Worm (Caenorhabditis elegans) whole organism, early embryonic: ENCODE results near the gene srbc-42.

ENCODE experiments used
- B0310.2 ChIP-seq: sonication (generic microtip); optimal IDR thresholded peaks from 2 replicates; lab custom pipeline; 2016; ENCODE audit warnings: mild to moderate bottlenecking, missing genetic modification characterization, missing compliant biosample characterization
- F13C5.2 ChIP-seq: sonication (generic microtip); optimal IDR thresholded peaks from 2 replicates; lab custom pipeline; 2017; ENCODE audit warnings: mild to moderate bottlenecking, missing genetic modification characterization, inconsistent platforms, missing compliant biosample characterization
- aly-1 ChIP-seq: sonication (generic microtip); optimal IDR thresholded peaks from 2 replicates; lab custom pipeline; 2016; ENCODE audit warnings: missing genetic modification characterization, missing compliant biosample characterization
- ama-1 ChIP-seq: fragments of 150-350 bp; optimal IDR thresholded peaks from 2 replicates; lab custom pipeline; 2014
- ceh-13 ChIP-seq: fragments of 200-800 bp; sonication (Bioruptor generic); optimal IDR thresholded peaks from 2 replicates; lab custom pipeline; 2018; ENCODE audit warnings: mild to moderate bottlenecking, missing genetic modification characterization, missing compliant biosample characterization
- ceh-36 ChIP-seq: sonication (generic microtip); optimal IDR thresholded peaks from 2 replicates; lab custom pipeline; 2016; ENCODE audit warnings: missing genetic modification characterization, inconsistent platforms, missing compliant biosample characterization
- ets-7 ChIP-seq: sonication (generic microtip); optimal IDR thresholded peaks from 2 replicates; lab custom pipeline; 2016; ENCODE audit warnings: missing genotype, missing genetic modification characterization, missing compliant biosample characterization
- flt-1 ChIP-seq: fragments of 200-800 bp; sonication (Bioruptor generic); IDR thresholded peaks from 2 replicates; pipeline ENCODE4 v1.3.6; 2022; ENCODE audit warnings: missing genetic modification characterization, missing compliant biosample characterization
- hmbx-1 ChIP-seq: sonication (generic microtip); optimal IDR thresholded peaks from 2 replicates; lab custom pipeline; 2016; ENCODE audit warnings: mild to moderate bottlenecking, missing genetic modification characterization, missing compliant biosample characterization
- hmg-4 ChIP-seq: fragments of 200-800 bp; sonication (Bioruptor generic); optimal IDR thresholded peaks from 2 replicates; lab custom pipeline; 2018; ENCODE audit warnings: mild to moderate bottlenecking, missing genetic modification characterization, missing compliant biosample characterization
- hnd-1 ChIP-seq: sonication (generic microtip); optimal IDR thresholded peaks from 2 replicates; lab custom pipeline; 2016; ENCODE audit warnings: missing genetic modification characterization, missing compliant biosample characterization
- pes-1 ChIP-seq: fragments of 200-800 bp; sonication (Bioruptor generic); IDR thresholded peaks from 2 replicates; pipeline ENCODE4 v1.3.6; 2022; ENCODE audit warnings: missing genetic modification reagents, missing genetic modification characterization, missing compliant biosample characterization
- scrt-1 ChIP-seq: fragments of 200-800 bp; sonication (Bioruptor generic); IDR thresholded peaks from 2 replicates; pipeline ENCODE4 v1.3.6; 2022; ENCODE audit warnings: missing genetic modification characterization, missing compliant biosample characterization
- sea-1 ChIP-seq: fragments of 200-800 bp; sonication (Bioruptor generic); conservative IDR thresholded peaks from 2 replicates; pipeline ENCODE4 v1.3.6; 2022; ENCODE audit warnings: missing genetic modification characterization, missing compliant biosample characterization
- tbx-11 ChIP-seq: fragments of 200-800 bp; sonication (Bioruptor generic); IDR thresholded peaks from 2 replicates; pipeline ENCODE4 v1.3.6; 2022; ENCODE audit warnings: missing genetic modification characterization, missing compliant biosample characterization
- tbx-37 ChIP-seq: fragments of 200-800 bp; sonication (Bioruptor generic); conservative IDR thresholded peaks from 2 replicates; pipeline ENCODE4 v1.3.6; 2022; ENCODE audit warnings: missing genetic modification reagents, missing genetic modification characterization, missing compliant biosample characterization
- tra-4 ChIP-seq: sonication (generic microtip); optimal IDR thresholded peaks from 2 replicates; lab custom pipeline; 2017; ENCODE audit warnings: missing genetic modification characterization, missing compliant biosample characterization

srbc-42 gene

DNA sequence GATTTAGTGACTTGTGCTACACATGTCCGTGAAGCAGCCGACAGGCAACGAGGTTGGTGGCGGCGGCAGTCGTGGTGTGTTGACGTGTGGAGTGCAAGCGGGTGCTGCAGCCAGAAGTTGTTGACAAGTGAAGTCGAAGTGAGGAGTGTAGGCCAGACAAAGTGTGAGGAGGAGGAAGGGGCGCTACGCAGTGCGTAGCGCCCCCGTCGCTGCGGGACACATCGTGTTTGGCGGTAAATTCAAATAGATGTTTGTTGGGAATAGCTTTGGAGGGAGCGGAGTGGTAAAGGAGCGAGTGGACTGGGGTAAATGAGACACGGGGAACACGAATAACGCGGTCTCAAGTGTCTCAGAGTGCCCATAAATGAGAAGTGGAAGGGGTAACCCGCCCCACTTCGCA lies 5.5 kb downstream of the srbc-42 start:
- no peak for TF ChIP-seq ceh-13 (GFP tag; lab: Kevin White, UChicago)
- no peak for TF ChIP-seq scrt-1 (GFP tag; lab: Robert Waterston, UW)
- TF ChIP-seq pes-1 = no peak
- no peak for TF ChIP-seq ets-7 (tag; lab: Kevin White, UChicago)
- TF ChIP-seq hnd-1 = no peak
- TF ChIP-seq tbx-11 (GFP tag; lab: Robert Waterston, UW) = no peak
- no peak for TF ChIP-seq tra-4
- no peak for TF ChIP-seq F13C5.2 (tag; lab: Kevin White, UChicago)
- no peak for TF ChIP-seq sea-1
- TF ChIP-seq B0310.2 = no peak
- no peak for TF ChIP-seq hmbx-1 (tag; lab: Kevin White, UChicago)
- TF ChIP-seq hmg-4 (GFP tag; lab: Kevin White, UChicago) = no peak

DNA sequence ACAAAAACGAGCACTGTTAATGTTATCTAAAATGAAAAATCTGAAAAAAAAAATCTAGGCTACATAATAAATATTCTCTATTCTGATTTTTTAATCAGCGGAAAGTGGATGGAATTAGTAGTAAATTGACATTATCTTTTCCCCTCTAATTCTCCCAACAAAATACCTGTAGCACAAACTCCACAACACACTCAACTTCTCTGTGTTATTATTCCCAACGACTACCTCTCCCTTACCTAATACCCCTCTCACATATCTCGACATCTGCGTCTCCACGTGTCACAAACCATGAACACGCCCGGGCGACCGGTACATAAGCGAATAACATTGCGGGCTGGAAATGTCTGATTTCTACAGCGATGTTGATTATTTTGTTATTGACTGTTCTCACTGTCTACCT lies 7.9 kb downstream of the srbc-42 start, which contains the start of gene cyp-33C2:
cyp-33C2 (plus strand) TSS at position 327 of the 400 bp plus-strand sequence.
- TF ChIP-seq tra-4 (no peak), tbx-37 (GFP tag; lab: Robert Waterston, UW) (no peak), tbx-11 (GFP tag; lab: Robert Waterston, UW) (no peak), hnd-1 (no peak), scrt-1 (GFP tag; lab: Robert Waterston, UW) (no peak), pes-1 (no peak), ets-7 (tag; lab: Kevin White, UChicago) (no peak), F13C5.2 (tag; lab: Kevin White, UChicago) (no peak), hmg-4 (GFP tag; lab: Kevin White, UChicago) (no peak), ceh-36 (no peak), hmbx-1 (tag; lab: Kevin White, UChicago) (no peak), B0310.2 (no peak), flt-1 (GFP tag; lab: Robert Waterston, UW) (no peak), aly-1 (tag; lab: Kevin White, UChicago) (no peak), ama-1 (lab: Kevin White, UChicago) (no peak), ceh-13 (GFP tag; lab: Kevin White, UChicago) (no peak), sea-1 (no peak)

DNA sequence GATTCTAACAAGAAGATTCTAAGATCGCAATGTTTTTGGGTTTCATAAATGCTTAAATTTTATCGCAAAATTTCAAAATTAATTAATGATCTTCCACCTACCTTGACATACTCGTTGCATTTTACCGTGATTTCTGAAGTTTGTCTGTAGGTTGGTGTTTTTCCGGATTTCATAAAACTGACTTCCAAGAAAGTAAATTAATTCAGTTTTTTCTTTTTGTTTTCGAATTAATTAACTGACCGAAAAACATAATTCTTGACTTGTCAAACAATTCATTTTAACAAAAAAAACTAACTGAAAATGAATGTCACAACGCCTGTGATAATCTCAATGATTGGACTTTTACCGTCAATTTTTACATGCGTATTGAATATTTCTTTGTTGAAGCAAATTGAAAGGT lies 9.3 kb downstream of the srbc-42 start, which contains the start of gene srbc-16:
srbc-16 (plus strand) TSS at position 301 of the 400 bp plus-strand sequence.
- TF ChIP-seq ets-7 (tag; lab: Kevin White, UChicago) = no peak

DNA sequence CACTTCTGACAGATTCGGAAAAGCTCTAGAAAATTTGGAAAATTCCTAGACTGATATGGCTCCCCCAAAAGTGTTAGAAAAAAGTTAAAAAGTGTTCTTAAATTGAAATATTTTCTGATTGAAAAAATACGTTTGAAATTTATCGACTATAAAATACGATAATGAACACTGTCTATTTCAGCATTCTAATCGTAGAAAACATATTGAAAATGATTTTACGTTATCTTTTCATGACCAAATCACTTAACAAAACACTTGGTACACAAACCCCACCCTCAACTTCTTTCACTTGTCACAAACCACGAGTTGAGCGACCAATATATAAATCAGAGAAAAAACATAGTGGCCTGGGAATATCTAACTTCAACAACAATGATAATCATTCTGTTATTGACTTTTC lies 11.8 kb downstream of the srbc-42 start, which contains the start of gene cyp-33C1:
cyp-33C1 (plus strand) TSS at position 301 of the 400 bp plus-strand sequence.
- no peak for TF ChIP-seq tbx-11 (GFP tag; lab: Robert Waterston, UW)

DNA sequence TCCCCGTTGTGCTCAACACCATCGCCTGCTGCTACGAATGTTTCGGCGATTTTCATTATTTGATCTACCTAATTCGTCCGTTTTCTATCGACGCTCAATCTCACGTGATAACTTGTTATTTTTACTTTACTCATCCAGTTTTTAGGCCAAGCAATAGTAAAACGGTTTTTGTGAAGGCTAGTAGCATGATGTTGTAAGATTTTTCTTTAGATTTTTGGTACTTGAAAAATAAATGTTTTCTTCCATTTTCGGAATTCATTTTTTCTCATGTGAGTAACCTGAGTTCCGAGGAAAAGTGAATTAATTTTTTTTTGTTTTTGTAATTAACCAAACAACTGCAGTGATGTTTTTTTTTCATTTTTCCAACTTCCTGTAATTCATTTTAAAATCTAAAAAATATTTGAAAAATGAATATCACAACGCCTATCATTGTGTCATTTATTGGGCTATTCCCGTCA lies 13.7 kb downstream of the srbc-42 start, which contains the start of gene srbc-17:
srbc-17 (plus strand) TSS at position 408 of the 458 bp plus-strand sequence.
- TF ChIP-seq ceh-13 (GFP tag; lab: Kevin White, UChicago) (no peak), hmbx-1 (tag; lab: Kevin White, UChicago) (no peak), hnd-1 (no peak), ceh-36 (no peak), hmg-4 (GFP tag; lab: Kevin White, UChicago) (no peak), tra-4 (no peak), tbx-11 (GFP tag; lab: Robert Waterston, UW) (no peak), pes-1 (no peak), B0310.2 (no peak), flt-1 (GFP tag; lab: Robert Waterston, UW) (no peak), tbx-37 (GFP tag; lab: Robert Waterston, UW) (no peak), F13C5.2 (tag; lab: Kevin White, UChicago) (no peak), sea-1 (no peak), scrt-1 (GFP tag; lab: Robert Waterston, UW) (no peak), aly-1 (tag; lab: Kevin White, UChicago) (no peak)

DNA sequence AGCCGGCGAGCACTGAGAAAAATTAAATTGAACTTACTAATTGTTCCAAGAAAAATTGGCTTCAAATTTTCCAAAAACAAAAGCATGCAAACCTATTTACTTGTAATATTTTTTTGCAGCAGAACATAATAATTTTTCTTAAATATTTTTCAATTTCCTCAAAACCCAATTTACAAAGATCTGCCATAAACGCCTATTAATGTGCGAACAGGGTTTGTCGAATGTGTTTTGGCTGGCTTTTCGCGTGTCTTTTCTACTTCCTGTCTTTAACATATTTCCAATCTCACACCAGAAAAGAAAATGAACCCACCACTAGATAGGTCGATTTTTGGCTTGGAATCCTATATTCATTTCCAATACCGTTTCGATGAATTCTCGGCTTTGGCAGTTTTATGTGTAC lies 15.8 kb downstream of the srbc-42 start, which contains the start of gene C45H4.18:
C45H4.18 (plus strand) TSS at position 301 of the 400 bp plus-strand sequence.
- no peak for TF ChIP-seq ceh-36
- no peak for TF ChIP-seq flt-1 (GFP tag; lab: Robert Waterston, UW)
- TF ChIP-seq tbx-11 (GFP tag; lab: Robert Waterston, UW) = no peak
- no peak for TF ChIP-seq hmbx-1 (tag; lab: Kevin White, UChicago)
- TF ChIP-seq sea-1 = no peak
- no peak for TF ChIP-seq hnd-1
- no peak for TF ChIP-seq scrt-1 (GFP tag; lab: Robert Waterston, UW)
- TF ChIP-seq aly-1 (tag; lab: Kevin White, UChicago) = no peak
- TF ChIP-seq B0310.2 = no peak
- TF ChIP-seq tbx-37 (GFP tag; lab: Robert Waterston, UW) = no peak
- TF ChIP-seq ama-1 (lab: Kevin White, UChicago) = no peak
- no peak for TF ChIP-seq ceh-13 (GFP tag; lab: Kevin White, UChicago)
- TF ChIP-seq tra-4 = no peak
- TF ChIP-seq pes-1 = no peak
- TF ChIP-seq hmg-4 (GFP tag; lab: Kevin White, UChicago) = no peak

DNA sequence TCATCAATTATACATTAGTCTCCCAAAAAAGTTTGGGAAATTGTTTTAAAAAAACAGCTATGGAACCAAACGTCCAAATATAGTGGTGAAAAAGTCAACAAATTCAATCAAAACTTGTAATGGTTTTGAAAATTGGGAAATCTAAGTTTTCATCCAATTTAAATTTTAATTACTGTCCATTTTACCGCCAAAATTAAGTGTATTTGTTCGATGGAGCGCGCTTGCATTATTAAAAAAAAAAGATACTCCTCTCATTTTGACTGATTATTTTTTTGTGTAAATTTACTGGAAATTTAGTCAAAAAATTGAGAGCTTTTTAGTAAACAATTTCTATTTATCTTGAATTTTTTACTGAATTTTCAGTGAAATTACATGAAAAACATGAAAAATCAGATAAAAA lies 16.6 kb downstream of the srbc-42 start:
- no peak for TF ChIP-seq aly-1 (tag; lab: Kevin White, UChicago)
- TF ChIP-seq ceh-13 (GFP tag; lab: Kevin White, UChicago) = no peak
- no peak for TF ChIP-seq hmg-4 (GFP tag; lab: Kevin White, UChicago)
- TF ChIP-seq B0310.2 = no peak
- no peak for TF ChIP-seq tra-4
- no peak for TF ChIP-seq tbx-37 (GFP tag; lab: Robert Waterston, UW)

DNA sequence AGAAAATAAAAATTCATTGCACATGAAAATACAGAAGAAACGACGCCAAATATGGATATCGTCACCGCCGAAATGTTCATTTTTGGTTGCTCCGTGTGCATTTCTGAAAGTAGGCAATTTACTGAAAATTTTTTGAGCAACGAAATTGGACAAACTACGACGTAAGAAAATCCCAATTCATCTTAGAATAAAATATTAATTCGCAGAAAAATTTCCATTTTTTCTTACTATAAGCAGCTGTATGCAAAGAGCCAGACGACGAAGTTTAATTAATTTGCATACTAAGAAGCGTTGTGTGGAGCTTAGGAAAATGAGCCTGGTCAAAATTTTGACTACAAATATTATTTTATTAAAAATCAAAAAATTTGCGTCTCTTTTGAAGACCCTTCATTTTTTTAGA lies 24.3 kb downstream of the srbc-42 start, which contains the start of gene srbc-19:
srbc-19 (minus strand) TSS at position 101 of the 400 bp plus-strand sequence.
- TF ChIP-seq hmg-4 (GFP tag; lab: Kevin White, UChicago) (no peak), pes-1 (no peak), ceh-13 (GFP tag; lab: Kevin White, UChicago) (no peak), scrt-1 (GFP tag; lab: Robert Waterston, UW) (no peak)
